Worm (Caenorhabditis elegans) whole organism, L4/young adult: ENCODE results near the gene F07C6.2.

ENCODE experiments used
- W03F9.2 ChIP-seq: fragments of 150-350 bp; optimal IDR thresholded peaks from 2 replicates; lab custom pipeline; 2014; ENCODE audit warnings: missing biosample characterization, missing genetic modification characterization
- dao-5 ChIP-seq: sonication (generic microtip); optimal IDR thresholded peaks from 2 replicates; lab custom pipeline; 2016; ENCODE audit warnings: missing genotype, missing genetic modification characterization, moderate library complexity, missing compliant biosample characterization
- him-1 ChIP-seq: sonication (generic microtip); optimal IDR thresholded peaks from 2 replicates; lab custom pipeline; 2016; ENCODE audit warnings: missing genotype, missing genetic modification reagents, missing genetic modification characterization, missing compliant biosample characterization

DNA sequence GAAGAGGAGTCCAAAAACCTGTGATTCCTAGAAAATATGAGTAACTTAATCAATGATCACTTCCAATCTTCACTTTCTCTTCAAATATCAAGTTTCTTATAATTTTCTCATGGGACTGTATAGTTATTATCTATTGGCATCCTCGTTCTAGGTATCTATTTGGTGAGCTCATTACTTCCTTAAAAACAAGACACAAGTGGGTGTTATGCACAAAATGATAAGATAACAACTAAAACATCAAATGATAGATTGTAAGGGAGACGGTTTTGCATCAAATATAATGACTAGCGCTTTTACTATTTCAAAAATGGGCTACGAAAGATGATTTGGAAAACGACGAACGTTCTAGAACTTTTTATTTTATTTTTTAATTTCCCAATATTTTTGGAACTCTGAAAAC is 25.9 kb upstream of the F07C6.2 start, which contains the start of gene ZK897.10:
- no peak for TF ChIP-seq W03F9.2 (tag; lab: Kevin White, UChicago)
- TF ChIP-seq him-1 (tag; lab: Kevin White, UChicago) = no peak
- no peak for TF ChIP-seq dao-5 (tag; lab: Kevin White, UChicago)
